Worm (Caenorhabditis elegans) whole organism, L1 larva: ENCODE data around the gene zip-9.

Source experiments
- C16A3.4 ChIP-seq: fragments of 150-350 bp; optimal IDR thresholded peaks from 2 replicates; lab custom pipeline; 2014; ENCODE audit warnings: missing biosample characterization, missing genetic modification characterization
- C34B4.2 ChIP-seq: sonication (generic microtip); optimal IDR thresholded peaks from 2 replicates; lab custom pipeline; 2017; ENCODE audit warnings: mild to moderate bottlenecking, missing genetic modification characterization, missing compliant biosample characterization
- F16B12.6 ChIP-seq: fragments of 150-350 bp; optimal IDR thresholded peaks from 2 replicates; lab custom pipeline; 2014; ENCODE audit warnings: missing biosample characterization, missing genetic modification characterization
- aly-2 ChIP-seq: fragments of 150-350 bp; optimal IDR thresholded peaks from 2 replicates; lab custom pipeline; 2014; ENCODE audit warnings: missing biosample characterization, missing genetic modification characterization
- ama-1 ChIP-seq: fragments of 150-350 bp; optimal IDR thresholded peaks from 2 replicates; lab custom pipeline; 2014
- blmp-1 ChIP-seq: fragments of 150-350 bp; optimal IDR thresholded peaks from 2 replicates; lab custom pipeline; 2014; ENCODE audit warnings: missing biosample characterization, missing genetic modification characterization
- ceh-82 ChIP-seq, 3 experiments: fragments of 150-350 bp in 1 of 3; sonication (generic microtip) in 2 of 3; optimal IDR thresholded peaks; 2 replicates each; lab custom pipeline; 2014 to 2017; ENCODE audit warnings: missing biosample characterization in 3 of 3, missing genetic modification characterization in 3 of 3
- ceh-88 ChIP-seq: fragments of 200-800 bp; sonication (Bioruptor generic); IDR thresholded peaks from 2 replicates; pipeline ENCODE4 v1.3.6; 2022; ENCODE audit warnings: missing genetic modification characterization, missing compliant biosample characterization
- ceh-90 ChIP-seq: sonication (generic microtip); optimal IDR thresholded peaks from 2 replicates; lab custom pipeline; 2016; ENCODE audit warnings: missing genetic modification characterization, missing compliant biosample characterization
- ces-1 ChIP-seq: fragments of 150-350 bp; optimal IDR thresholded peaks from 2 replicates; lab custom pipeline; 2014; ENCODE audit warnings: missing biosample characterization, missing genetic modification reagents, missing genetic modification characterization
- dpl-1 ChIP-seq, 3 experiments: fragments of 150-350 bp in 2 of 3; sonication (generic microtip) in 1 of 3; optimal IDR thresholded peaks; 2 replicates each; lab custom pipeline; 2014 to 2017; ENCODE audit warnings: missing biosample characterization in 3 of 3, missing genetic modification characterization in 3 of 3, missing genetic modification reagents in 3 of 3
- dsc-1 ChIP-seq: sonication (generic microtip); optimal IDR thresholded peaks from 2 replicates; lab custom pipeline; 2016; ENCODE audit warnings: mild to moderate bottlenecking, missing genetic modification characterization, missing compliant biosample characterization
- efl-1 ChIP-seq, 4 experiments: fragments of 150-350 bp; optimal IDR thresholded peaks in 3 of 4; peaks in 1 of 4; 1 replicate in 1 of 4; 2 replicates in 3 of 4; lab custom pipeline; 2014; ENCODE audit warnings: missing biosample characterization in 2 of 4, missing genetic modification characterization in 2 of 4, missing genetic modification reagents in 2 of 4
- egl-13 ChIP-seq: sonication (generic microtip); optimal IDR thresholded peaks from 2 replicates; lab custom pipeline; 2016; ENCODE audit warnings: missing genotype, missing genetic modification reagents, missing genetic modification characterization, missing compliant biosample characterization
- elt-2 ChIP-seq: sonication (generic microtip); optimal IDR thresholded peaks from 2 replicates; lab custom pipeline; 2016; ENCODE audit warnings: missing genetic modification characterization, mild to moderate bottlenecking, inconsistent platforms, missing compliant biosample characterization, missing genetic modification reagents
- elt-3 ChIP-seq, 6 experiments: fragments of 150-350 bp in 1 of 6; sonication (generic microtip); optimal IDR thresholded peaks; 2 replicates each; lab custom pipeline; 2017 to 2018; ENCODE audit warnings: missing biosample characterization in 6 of 6, missing genetic modification characterization in 6 of 6, inconsistent platforms in 1 of 6
- ets-5 ChIP-seq: fragments of 200-800 bp; sonication (Bioruptor generic); IDR thresholded peaks from 2 replicates; pipeline ENCODE4 v1.3.6; 2022; ENCODE audit warnings: missing genetic modification characterization, missing compliant biosample characterization
- fkh-10 ChIP-seq: sonication (generic microtip); optimal IDR thresholded peaks from 2 replicates; lab custom pipeline; 2017; ENCODE audit warnings: missing biosample characterization, missing genetic modification reagents, missing genetic modification characterization
- fkh-8 ChIP-seq: sonication (generic microtip); optimal IDR thresholded peaks from 2 replicates; lab custom pipeline; 2016; ENCODE audit warnings: mild to moderate bottlenecking, missing genetic modification characterization, missing compliant biosample characterization
- fos-1 ChIP-seq: fragments of 150-350 bp; optimal IDR thresholded peaks from 2 replicates; lab custom pipeline; 2014; ENCODE audit warnings: missing biosample characterization, missing genetic modification characterization
- hlh-17 ChIP-seq: fragments of 200-800 bp; sonication (Bioruptor generic); optimal IDR thresholded peaks from 2 replicates; lab custom pipeline; 2018; ENCODE audit warnings: missing genetic modification characterization, mild to moderate bottlenecking, missing compliant biosample characterization, moderate library complexity, borderline replicate concordance
- hlh-4 ChIP-seq: sonication (generic microtip); optimal IDR thresholded peaks from 2 replicates; lab custom pipeline; 2016; ENCODE audit warnings: mild to moderate bottlenecking, missing genetic modification characterization, missing compliant biosample characterization
- hpl-2 ChIP-seq: fragments of 150-350 bp; optimal IDR thresholded peaks from 2 replicates; lab custom pipeline; 2014; ENCODE audit warnings: missing biosample characterization, missing genetic modification reagents, missing genetic modification characterization
- irx-1 ChIP-seq: sonication (generic microtip); optimal IDR thresholded peaks from 2 replicates; lab custom pipeline; 2016; ENCODE audit warnings: missing genetic modification characterization, missing compliant biosample characterization
- isw-1 ChIP-seq: fragments of 200-800 bp; sonication (Bioruptor generic); IDR thresholded peaks from 2 replicates; pipeline ENCODE4 v1.3.6; 2022; ENCODE audit warnings: missing genetic modification characterization, missing compliant biosample characterization
- lin-14 ChIP-seq: fragments of 200-800 bp; sonication (Bioruptor generic); optimal IDR thresholded peaks from 2 replicates; lab custom pipeline; 2018; ENCODE audit warnings: mild to moderate bottlenecking, missing genetic modification characterization, moderate library complexity, missing compliant biosample characterization
- lin-39 ChIP-seq: fragments of 150-350 bp; optimal IDR thresholded peaks from 2 replicates; lab custom pipeline; 2014; ENCODE audit warnings: missing biosample characterization, missing genetic modification reagents, missing genetic modification characterization
- lsy-2 ChIP-seq, 2 experiments: fragments of 150-350 bp; optimal IDR thresholded peaks; 2 replicates each; lab custom pipeline; 2014; ENCODE audit warnings: missing biosample characterization in 2 of 2, missing genetic modification characterization in 2 of 2
- mef-2 ChIP-seq: fragments of 150-350 bp; optimal IDR thresholded peaks from 2 replicates; lab custom pipeline; 2014; ENCODE audit warnings: missing biosample characterization, missing genetic modification characterization
- mep-1 ChIP-seq: fragments of 150-350 bp; optimal IDR thresholded peaks from 2 replicates; lab custom pipeline; 2014; ENCODE audit warnings: missing biosample characterization, missing genetic modification characterization
- nhr-19 ChIP-seq: fragments of 200-800 bp; sonication (Bioruptor generic); conservative IDR thresholded peaks from 2 replicates; pipeline ENCODE4 v1.3.6; 2022; ENCODE audit warnings: missing genetic modification characterization, missing compliant biosample characterization
- nhr-20 ChIP-seq: sonication (generic microtip); optimal IDR thresholded peaks from 2 replicates; lab custom pipeline; 2016; ENCODE audit warnings: mild to moderate bottlenecking, missing genetic modification characterization, missing compliant biosample characterization
- nhr-237 ChIP-seq: fragments of 150-350 bp; optimal IDR thresholded peaks from 2 replicates; lab custom pipeline; 2014; ENCODE audit warnings: missing biosample characterization, missing genetic modification characterization
- nhr-47 ChIP-seq: sonication (generic microtip); optimal IDR thresholded peaks from 2 replicates; lab custom pipeline; 2016; ENCODE audit warnings: mild to moderate bottlenecking, missing genetic modification characterization, moderate library complexity, missing compliant biosample characterization
- nhr-71 ChIP-seq: sonication (generic microtip); optimal IDR thresholded peaks from 2 replicates; lab custom pipeline; 2016; ENCODE audit warnings: mild to moderate bottlenecking, missing genetic modification characterization, moderate library complexity, missing compliant biosample characterization
- nhr-77 ChIP-seq: fragments of 150-350 bp; optimal IDR thresholded peaks from 2 replicates; lab custom pipeline; 2014; ENCODE audit warnings: missing biosample characterization, missing genetic modification characterization
- nhr-84 ChIP-seq: sonication (generic microtip); optimal IDR thresholded peaks from 2 replicates; lab custom pipeline; 2017; ENCODE audit warnings: missing biosample characterization, missing genetic modification characterization
- nhr-90 ChIP-seq: sonication (generic microtip); optimal IDR thresholded peaks from 2 replicates; lab custom pipeline; 2016; ENCODE audit warnings: mild to moderate bottlenecking, missing genetic modification characterization, missing compliant biosample characterization; ENCODE audit not compliant: poor library complexity
- skn-1 ChIP-seq: fragments of 150-350 bp; optimal IDR thresholded peaks from 2 replicates; lab custom pipeline; 2014; ENCODE audit warnings: missing biosample characterization, missing genetic modification characterization
- snu-23 ChIP-seq: sonication (generic microtip); optimal IDR thresholded peaks from 2 replicates; lab custom pipeline; 2016; ENCODE audit warnings: missing genetic modification characterization, missing compliant biosample characterization
- sup-37 ChIP-seq: fragments of 200-800 bp; sonication (Bioruptor generic); optimal IDR thresholded peaks from 2 replicates; lab custom pipeline; 2018; ENCODE audit warnings: mild to moderate bottlenecking, missing genetic modification characterization, missing compliant biosample characterization
- swsn-7 ChIP-seq: sonication (generic microtip); optimal IDR thresholded peaks from 2 replicates; lab custom pipeline; 2016; ENCODE audit warnings: missing genetic modification characterization, missing compliant biosample characterization
- tbx-2 ChIP-seq: sonication (generic microtip); optimal IDR thresholded peaks from 2 replicates; lab custom pipeline; 2016; ENCODE audit warnings: missing genetic modification characterization, missing compliant biosample characterization
- tlp-1 ChIP-seq: fragments of 150-350 bp; optimal IDR thresholded peaks from 2 replicates; lab custom pipeline; 2014; ENCODE audit warnings: missing biosample characterization, missing genetic modification characterization
- unc-130 ChIP-seq: fragments of 150-350 bp; optimal IDR thresholded peaks from 2 replicates; lab custom pipeline; 2017; ENCODE audit warnings: missing biosample characterization, missing genetic modification characterization, inconsistent platforms
- unc-30 ChIP-seq: sonication (generic microtip); optimal IDR thresholded peaks from 2 replicates; lab custom pipeline; 2017; ENCODE audit warnings: missing biosample characterization, missing genetic modification characterization
- xbp-1 ChIP-seq: sonication (generic microtip); optimal IDR thresholded peaks from 2 replicates; lab custom pipeline; 2016; ENCODE audit warnings: missing genetic modification characterization, missing compliant biosample characterization
- zag-1 ChIP-seq: fragments of 150-350 bp; optimal IDR thresholded peaks from 2 replicates; lab custom pipeline; 2014; ENCODE audit warnings: missing biosample characterization, missing genetic modification characterization
- ztf-11 ChIP-seq, 2 experiments: sonication (generic microtip); optimal IDR thresholded peaks; 2 replicates each; lab custom pipeline; 2016 to 2017; ENCODE audit warnings: missing genetic modification characterization in 2 of 2, missing biosample characterization in 1 of 2, missing compliant biosample characterization in 1 of 2
- ztf-4 ChIP-seq: fragments of 150-350 bp; optimal IDR thresholded peaks from 2 replicates; lab custom pipeline; 2014; ENCODE audit warnings: missing biosample characterization, missing genetic modification characterization

The zip-9 gene

ce11 chrV:10939990-10940570 lies 2.2 kb upstream of the zip-9 start (continued):
- TF ChIP-seq nhr-19 (GFP tag; lab: Robert Waterston, UW) (no peak), nhr-77 (tag; lab: Kevin White, UChicago) (no peak), ets-5 (no peak)
- TF ChIP-seq, all 84 proteins: peak for 5

DNA sequence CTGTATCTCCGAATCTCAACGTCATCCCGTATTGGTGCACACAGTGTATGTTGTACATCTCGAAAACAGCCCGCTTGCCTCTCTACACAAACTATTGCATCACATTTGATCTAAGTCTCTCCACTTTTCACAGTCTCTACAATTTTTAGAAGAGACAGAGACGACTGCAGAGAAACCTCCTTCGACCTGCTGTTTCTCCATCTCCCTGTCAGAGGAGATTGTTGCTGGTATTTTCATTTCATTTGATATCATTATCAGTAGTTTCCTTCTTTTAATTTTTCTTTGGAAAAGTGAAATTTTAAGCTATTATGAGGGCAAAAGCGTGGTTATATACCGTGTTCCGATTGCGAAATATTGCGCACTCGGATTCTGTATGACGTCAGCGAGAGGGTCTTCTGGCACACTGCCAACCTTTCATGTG lies 1.7 kb upstream of the zip-9 start:
- TF ChIP-seq elt-3 (tag; optimal IDR thresholded peaks at IDR 0.05; lab: Kevin White, UChicago) = peak in 3 of 6 experiments; percentile 19 to 83 (median 61)
- peak; percentile 24 for TF ChIP-seq tbx-2 (tag; lab: Kevin White, UChicago)
- peak; percentile 66 for TF ChIP-seq skn-1 (tag; lab: Kevin White, UChicago)
- TF ChIP-seq nhr-20 (tag; lab: Kevin White, UChicago) = peak; percentile 73
- peak; percentile 95 for TF ChIP-seq elt-2 (tag; lab: Kevin White, UChicago)
- peak; percentile 62 for TF ChIP-seq C16A3.4 (tag; lab: Kevin White, UChicago)
- peak; percentile 16 for TF ChIP-seq ztf-4 (tag; lab: Kevin White, UChicago)
- TF ChIP-seq mef-2 (tag; lab: Kevin White, UChicago) = no peak
- TF ChIP-seq zag-1 (tag; lab: Kevin White, UChicago) = no peak
- no peak for TF ChIP-seq sup-37 (GFP tag; lab: Kevin White, UChicago)
- no peak for TF ChIP-seq tlp-1
- peak; percentile 24 for TF ChIP-seq xbp-1 (tag; lab: Kevin White, UChicago)
- peak; percentile 7 for TF ChIP-seq fkh-8 (tag; lab: Kevin White, UChicago)
- TF ChIP-seq efl-1 (optimal IDR thresholded peaks at IDR 0.05; lab: Kevin White, UChicago) = peak; percentile 38 to 67
- TF ChIP-seq efl-1 (GFP tag; optimal IDR thresholded peaks at IDR 0.05 in 1 of 2; lab: Kevin White, UChicago) = no peak
- TF ChIP-seq mep-1 (tag; lab: Kevin White, UChicago) = peak; percentile 79
- TF ChIP-seq lsy-2 (tag; optimal IDR thresholded peaks at IDR 0.05; lab: Kevin White, UChicago) = peak; percentile 53 to 70
- no peak for TF ChIP-seq unc-130 (tag; lab: Kevin White, UChicago)
- TF ChIP-seq aly-2 (tag; lab: Kevin White, UChicago) = peak; percentile 6
- TF ChIP-seq hpl-2 (GFP tag; lab: Kevin White, UChicago) = peak; percentile 64
- TF ChIP-seq nhr-237 (tag; lab: Kevin White, UChicago) = no peak
- no peak for TF ChIP-seq irx-1 (tag; lab: Kevin White, UChicago)
- peak; percentile 93 for TF ChIP-seq blmp-1 (tag; lab: Kevin White, UChicago)
- TF ChIP-seq ces-1 (GFP tag; lab: Kevin White, UChicago) = no peak
- TF ChIP-seq swsn-7 = peak; percentile 41
- TF ChIP-seq dsc-1 (tag; lab: Kevin White, UChicago) = peak; percentile 11
- TF ChIP-seq dpl-1 (GFP tag; optimal IDR thresholded peaks at IDR 0.05; lab: Kevin White, UChicago) = peak; percentile 4 to 32 (median 30)
- peak; percentile 83 for TF ChIP-seq nhr-71 (tag; lab: Kevin White, UChicago)
- TF ChIP-seq hlh-17 (GFP tag; lab: Kevin White, UChicago) = no peak
- peak; percentile 57 for TF ChIP-seq nhr-47 (tag; lab: Kevin White, UChicago)
- TF ChIP-seq fos-1 = peak; percentile 62
- TF ChIP-seq fkh-10 = peak; percentile 18
- no peak for TF ChIP-seq F16B12.6 (tag; lab: Kevin White, UChicago)
- TF ChIP-seq hlh-4 (tag; lab: Kevin White, UChicago) = no peak
- peak; percentile 78 for TF ChIP-seq snu-23 (GFP tag; lab: Kevin White, UChicago)
- peak in 2 of 3 experiments; percentile 13 to 58 for TF ChIP-seq ceh-82 (tag; optimal IDR thresholded peaks at IDR 0.05; lab: Kevin White, UChicago)
- TF ChIP-seq nhr-77 (tag; lab: Kevin White, UChicago) = peak; percentile 79
- peak; percentile 50 for TF ChIP-seq nhr-90 (tag; lab: Kevin White, UChicago)
- TF ChIP-seq ztf-11 (tag; optimal IDR thresholded peaks at IDR 0.05; lab: Kevin White, UChicago) = no peak
- no peak for TF ChIP-seq egl-13
- TF ChIP-seq unc-30 (tag; lab: Kevin White, UChicago) = no peak
- TF ChIP-seq lin-14 = peak; percentile 85
- TF ChIP-seq isw-1 (GFP tag; lab: Robert Waterston, UW) = no peak
- TF ChIP-seq C34B4.2 (tag; lab: Kevin White, UChicago) = no peak
- TF ChIP-seq ama-1 (lab: Kevin White, UChicago) = peak; percentile 23
- peak; percentile 66 for TF ChIP-seq nhr-19 (GFP tag; lab: Robert Waterston, UW)
- TF ChIP-seq ceh-90 = peak; percentile 14
- TF ChIP-seq lin-39 (tag; lab: Kevin White, UChicago) = no peak
- no peak for TF ChIP-seq nhr-84 (tag; lab: Kevin White, UChicago)
- no peak for TF ChIP-seq ceh-88 (GFP tag; lab: Robert Waterston, UW)
